Worm (Caenorhabditis elegans): Measurements from ENCODE around the gene vab-7.

Gene vab-7

DNA sequence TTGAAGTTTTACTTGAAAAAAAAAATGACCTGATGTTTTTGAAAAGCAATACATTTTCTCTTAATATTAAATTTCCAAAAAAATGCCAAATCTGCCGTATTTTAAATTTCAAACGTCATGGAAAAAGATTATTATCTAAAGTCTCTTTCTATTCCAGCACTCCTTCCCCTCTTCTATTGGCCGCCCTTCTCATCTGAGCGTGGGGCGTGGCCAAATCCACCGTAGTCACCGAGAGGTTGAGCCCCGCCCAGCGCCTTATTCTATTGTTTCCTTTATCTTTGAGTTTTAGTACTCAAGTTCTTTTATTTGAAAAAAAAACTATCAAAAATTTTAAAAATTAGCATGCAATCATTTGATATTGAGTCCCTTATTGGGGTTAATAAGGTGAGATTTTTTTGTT, at the start of gene vab-7:
TSS of gene vab-7 (plus strand) at position 301 of the 400 bp plus-strand sequence.
- TF ChIP-seq pes-1 (GFP tag; IDR thresholded peaks at IDR 0.05) (no peak), tra-4 (tag; optimal IDR thresholded peaks at IDR 0.05) (no peak), hnd-1 (tag; optimal IDR thresholded peaks at IDR 0.05) (no peak)

DNA sequence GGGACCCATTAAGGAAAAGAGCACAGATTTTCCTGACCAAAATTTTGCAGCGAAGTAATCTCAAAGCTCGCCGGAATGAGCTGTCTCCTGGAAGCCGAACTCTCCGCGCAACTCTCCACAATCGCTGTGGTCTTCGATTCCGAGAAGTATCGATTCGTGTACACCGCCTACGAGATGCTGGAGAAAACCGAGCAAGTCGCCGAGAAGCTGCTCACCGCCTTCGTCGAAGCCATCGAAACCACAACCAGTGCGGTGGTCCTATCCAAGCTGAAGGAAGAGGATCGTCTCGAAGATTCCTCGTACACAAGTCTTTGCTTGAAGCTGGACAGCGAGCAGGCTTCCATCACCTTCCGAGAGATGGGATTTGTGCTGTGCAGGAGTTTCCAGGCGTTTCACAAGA, 49.3 kb upstream of the vab-7 start:
- no peak for TF ChIP-seq ets-7 (tag; optimal IDR thresholded peaks at IDR 0.05)
- no peak for TF ChIP-seq hmg-4 (GFP tag; optimal IDR thresholded peaks at IDR 0.05)
- no peak for TF ChIP-seq ceh-36 (tag; optimal IDR thresholded peaks at IDR 0.05)
- no peak for TF ChIP-seq hnd-1 (tag; optimal IDR thresholded peaks at IDR 0.05)
- no peak for TF ChIP-seq flt-1 (GFP tag; IDR thresholded peaks at IDR 0.05)
- no peak for TF ChIP-seq tbx-11 (GFP tag; IDR thresholded peaks at IDR 0.05)
- no peak for TF ChIP-seq scrt-1 (GFP tag; IDR thresholded peaks at IDR 0.05)
- no peak for TF ChIP-seq pes-1 (GFP tag; IDR thresholded peaks at IDR 0.05)
- no peak for TF ChIP-seq sea-1 (GFP tag; conservative IDR thresholded peaks at IDR 0.05)
- TF ChIP-seq F13C5.2 (tag; optimal IDR thresholded peaks at IDR 0.05) = no peak
- no peak for TF ChIP-seq ceh-13 (GFP tag; optimal IDR thresholded peaks at IDR 0.05)
- no peak for TF ChIP-seq ama-1 (optimal IDR thresholded peaks at IDR 0.05)
- TF ChIP-seq hmbx-1 (tag; optimal IDR thresholded peaks at IDR 0.05) = no peak
- TF ChIP-seq tra-4 (tag; optimal IDR thresholded peaks at IDR 0.05) = no peak
- no peak for TF ChIP-seq B0310.2 (tag; optimal IDR thresholded peaks at IDR 0.05)
- no peak for TF ChIP-seq tbx-37 (GFP tag; conservative IDR thresholded peaks at IDR 0.05)
- TF ChIP-seq aly-1 (tag; optimal IDR thresholded peaks at IDR 0.05) = no peak

DNA sequence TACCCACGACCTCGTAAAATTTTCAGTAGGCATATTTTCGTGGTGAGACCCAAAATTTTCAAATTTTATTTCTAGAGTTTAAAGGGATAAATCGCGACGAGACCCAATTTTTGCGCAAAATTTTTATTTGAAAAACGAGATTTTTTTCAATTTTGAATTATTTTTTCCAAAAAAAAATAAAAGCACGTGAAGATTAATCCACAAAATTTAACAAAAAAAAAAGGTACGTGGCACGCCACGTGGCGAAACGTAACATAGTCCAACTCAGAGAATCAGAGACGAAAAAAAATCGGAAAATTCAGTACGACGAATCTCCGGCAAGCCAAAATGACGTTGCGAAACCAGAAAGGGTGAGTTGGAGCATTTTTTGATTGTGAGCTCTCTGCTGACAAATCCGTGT, 45.0 kb upstream of the vab-7 start, which contains the start of gene C44B9.2:
TSS of gene C44B9.2 (plus strand) at position 301 of the 400 bp plus-strand sequence.
- no peak for TF ChIP-seq tbx-11 (GFP tag; IDR thresholded peaks at IDR 0.05)
- TF ChIP-seq ets-7 (tag; optimal IDR thresholded peaks at IDR 0.05) = no peak
- no peak for TF ChIP-seq hnd-1 (tag; optimal IDR thresholded peaks at IDR 0.05)
- TF ChIP-seq hmbx-1 (tag; optimal IDR thresholded peaks at IDR 0.05) = no peak
- no peak for TF ChIP-seq B0310.2 (tag; optimal IDR thresholded peaks at IDR 0.05)
- no peak for TF ChIP-seq F13C5.2 (tag; optimal IDR thresholded peaks at IDR 0.05)
- no peak for TF ChIP-seq tra-4 (tag; optimal IDR thresholded peaks at IDR 0.05)
- no peak for TF ChIP-seq flt-1 (GFP tag; IDR thresholded peaks at IDR 0.05)
- TF ChIP-seq hmg-4 (GFP tag; optimal IDR thresholded peaks at IDR 0.05) = no peak
- no peak for TF ChIP-seq ama-1 (optimal IDR thresholded peaks at IDR 0.05)
- no peak for TF ChIP-seq aly-1 (tag; optimal IDR thresholded peaks at IDR 0.05)
- TF ChIP-seq tbx-37 (GFP tag; conservative IDR thresholded peaks at IDR 0.05) = no peak
- TF ChIP-seq ceh-36 (tag; optimal IDR thresholded peaks at IDR 0.05) = no peak
- no peak for TF ChIP-seq ceh-13 (GFP tag; optimal IDR thresholded peaks at IDR 0.05)
- no peak for TF ChIP-seq scrt-1 (GFP tag; IDR thresholded peaks at IDR 0.05)

DNA sequence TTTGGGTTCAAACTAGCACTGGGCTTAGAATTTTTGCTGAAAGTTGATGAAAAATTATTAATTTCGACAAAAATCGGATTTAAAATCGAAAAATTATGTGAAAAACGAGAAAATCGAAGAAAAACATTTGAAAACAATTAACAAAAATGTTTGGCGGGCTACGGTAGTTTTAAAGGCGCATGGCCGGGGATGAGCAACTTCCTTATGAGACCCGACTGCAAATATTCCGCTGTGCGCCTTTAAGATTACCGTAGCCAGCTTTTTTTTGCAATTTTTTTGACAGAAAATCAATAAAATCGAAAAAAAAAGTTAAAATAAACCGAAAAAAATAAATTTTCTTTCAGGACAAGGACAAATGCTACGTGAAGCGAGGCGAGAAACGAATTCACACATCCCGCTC, 42.6 kb upstream of the vab-7 start:
- no peak for TF ChIP-seq hmg-4 (GFP tag; optimal IDR thresholded peaks at IDR 0.05)
- TF ChIP-seq hmbx-1 (tag; optimal IDR thresholded peaks at IDR 0.05) = no peak
- TF ChIP-seq ceh-36 (tag; optimal IDR thresholded peaks at IDR 0.05) = no peak
- no peak for TF ChIP-seq hnd-1 (tag; optimal IDR thresholded peaks at IDR 0.05)
- TF ChIP-seq scrt-1 (GFP tag; IDR thresholded peaks at IDR 0.05) = no peak
- no peak for TF ChIP-seq aly-1 (tag; optimal IDR thresholded peaks at IDR 0.05)
- no peak for TF ChIP-seq ama-1 (optimal IDR thresholded peaks at IDR 0.05)
- no peak for TF ChIP-seq ceh-13 (GFP tag; optimal IDR thresholded peaks at IDR 0.05)
- no peak for TF ChIP-seq sea-1 (GFP tag; conservative IDR thresholded peaks at IDR 0.05)
- TF ChIP-seq tra-4 (tag; optimal IDR thresholded peaks at IDR 0.05) = no peak
- TF ChIP-seq tbx-11 (GFP tag; IDR thresholded peaks at IDR 0.05) = no peak
- no peak for TF ChIP-seq pes-1 (GFP tag; IDR thresholded peaks at IDR 0.05)

DNA sequence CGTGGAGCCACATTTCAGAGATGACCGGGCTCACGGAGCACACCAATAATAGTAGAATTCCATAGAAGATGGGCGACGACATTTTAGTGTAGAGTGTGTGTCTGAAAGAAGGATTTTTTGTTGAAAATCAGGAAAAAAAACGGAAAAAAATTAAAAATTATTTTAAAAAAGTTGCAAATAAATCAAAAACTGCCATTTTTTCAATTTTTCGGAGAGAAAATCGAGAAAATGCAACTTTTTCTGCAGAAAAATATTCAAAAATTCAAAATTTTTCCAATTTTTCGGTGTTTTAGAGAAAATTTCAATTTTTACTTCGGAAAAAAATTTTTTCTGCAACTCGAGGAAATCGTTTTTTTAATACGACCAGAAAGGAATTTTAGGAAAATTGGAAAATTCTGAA, 40.1 kb upstream of the vab-7 start, which contains the start of gene C44B9.3:
TSS of gene C44B9.3 (minus strand) at position 101 of the 400 bp plus-strand sequence.
- TF ChIP-seq hmbx-1 (tag; optimal IDR thresholded peaks at IDR 0.05) (no peak), scrt-1 (GFP tag; IDR thresholded peaks at IDR 0.05) (no peak)

DNA sequence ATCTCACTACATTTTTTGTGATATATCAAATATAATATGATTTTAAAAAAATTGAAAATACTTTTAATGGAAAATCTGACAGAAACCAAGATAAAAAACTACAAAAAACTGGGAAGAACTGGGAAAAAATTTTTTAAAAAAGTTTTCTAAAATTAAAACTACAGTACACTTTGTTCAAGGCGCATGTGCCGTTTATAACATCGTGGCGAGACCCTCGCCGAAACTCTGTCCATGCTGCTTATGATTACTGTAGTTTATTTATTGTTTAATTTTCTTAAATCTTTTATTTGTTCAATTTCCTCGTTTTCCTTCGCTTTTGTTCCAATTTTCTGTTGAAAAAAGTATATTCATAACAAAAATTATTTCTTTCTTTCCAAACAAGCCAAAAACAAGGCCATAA, 38.7 kb upstream of the vab-7 start, which contains the start of gene athp-1:
TSS of gene athp-1 (plus strand) at position 305 of the 400 bp plus-strand sequence.
- TF ChIP-seq aly-1 (tag; optimal IDR thresholded peaks at IDR 0.05) (no peak), ceh-13 (GFP tag; optimal IDR thresholded peaks at IDR 0.05) (no peak), flt-1 (GFP tag; IDR thresholded peaks at IDR 0.05) (no peak), tra-4 (tag; optimal IDR thresholded peaks at IDR 0.05) (no peak), B0310.2 (tag; optimal IDR thresholded peaks at IDR 0.05) (no peak), sea-1 (GFP tag; conservative IDR thresholded peaks at IDR 0.05) (no peak), pes-1 (GFP tag; IDR thresholded peaks at IDR 0.05) (no peak), ceh-36 (tag; optimal IDR thresholded peaks at IDR 0.05) (no peak), tbx-11 (GFP tag; IDR thresholded peaks at IDR 0.05) (no peak), tbx-37 (GFP tag; conservative IDR thresholded peaks at IDR 0.05) (no peak), hmg-4 (GFP tag; optimal IDR thresholded peaks at IDR 0.05) (no peak), ets-7 (tag; optimal IDR thresholded peaks at IDR 0.05) (no peak), hmbx-1 (tag; optimal IDR thresholded peaks at IDR 0.05) (no peak), ama-1 (optimal IDR thresholded peaks at IDR 0.05) (no peak), hnd-1 (tag; optimal IDR thresholded peaks at IDR 0.05) (no peak), scrt-1 (GFP tag; IDR thresholded peaks at IDR 0.05) (no peak), F13C5.2 (tag; optimal IDR thresholded peaks at IDR 0.05) (no peak)

DNA sequence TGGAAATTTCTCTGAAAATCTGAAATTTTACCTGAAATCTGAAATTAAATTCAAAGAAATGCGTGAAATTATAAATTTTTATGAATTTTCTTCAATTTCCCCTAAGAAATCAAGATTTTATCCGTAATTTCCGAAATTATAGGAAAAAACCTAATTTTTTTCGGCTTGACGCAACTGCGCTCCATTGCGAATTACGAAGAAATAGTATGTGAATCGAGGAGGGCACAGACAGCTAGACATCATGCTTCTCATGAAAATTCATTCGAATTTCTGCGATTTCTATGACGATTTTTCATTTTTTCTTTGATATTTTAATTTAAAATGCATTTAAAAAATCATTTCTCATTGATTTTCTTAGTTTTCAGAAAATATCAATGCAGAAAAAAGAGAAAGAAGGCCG, 38.1 kb upstream of the vab-7 start:
- TF ChIP-seq flt-1 (GFP tag; IDR thresholded peaks at IDR 0.05) = no peak
- no peak for TF ChIP-seq tbx-11 (GFP tag; IDR thresholded peaks at IDR 0.05)
- no peak for TF ChIP-seq B0310.2 (tag; optimal IDR thresholded peaks at IDR 0.05)
- no peak for TF ChIP-seq sea-1 (GFP tag; conservative IDR thresholded peaks at IDR 0.05)
- TF ChIP-seq aly-1 (tag; optimal IDR thresholded peaks at IDR 0.05) = no peak
- TF ChIP-seq ceh-13 (GFP tag; optimal IDR thresholded peaks at IDR 0.05) = no peak
- no peak for TF ChIP-seq tra-4 (tag; optimal IDR thresholded peaks at IDR 0.05)
- TF ChIP-seq scrt-1 (GFP tag; IDR thresholded peaks at IDR 0.05) = no peak
- no peak for TF ChIP-seq F13C5.2 (tag; optimal IDR thresholded peaks at IDR 0.05)
- TF ChIP-seq ceh-36 (tag; optimal IDR thresholded peaks at IDR 0.05) = no peak
- no peak for TF ChIP-seq hnd-1 (tag; optimal IDR thresholded peaks at IDR 0.05)
- no peak for TF ChIP-seq ama-1 (optimal IDR thresholded peaks at IDR 0.05)
- no peak for TF ChIP-seq hmbx-1 (tag; optimal IDR thresholded peaks at IDR 0.05)
- no peak for TF ChIP-seq hmg-4 (GFP tag; optimal IDR thresholded peaks at IDR 0.05)
- TF ChIP-seq pes-1 (GFP tag; IDR thresholded peaks at IDR 0.05) = no peak
- no peak for TF ChIP-seq tbx-37 (GFP tag; conservative IDR thresholded peaks at IDR 0.05)
- TF ChIP-seq ets-7 (tag; optimal IDR thresholded peaks at IDR 0.05) = no peak
